Fruit fly (Drosophila melanogaster) whole organism, embryonic: ENCODE results near the gene Spn38F.

Source experiments
- C15 ChIP-seq: fragments of 200-800 bp; sonication (Bioruptor generic); IDR thresholded peaks from 3 replicates; pipeline ENCODE4 v1.3.6; 2022; ENCODE audit warnings: missing biosample characterization, missing genetic modification characterization
- CG10565 ChIP-seq: fragments of 200-800 bp; sonication (Bioruptor generic); optimal IDR thresholded peaks from 3 replicates; lab custom pipeline; 2016; ENCODE audit warnings: missing biosample characterization, mild to moderate bottlenecking, missing genetic modification characterization
- CG12236 ChIP-seq: fragments of 200-800 bp; sonication (Bioruptor generic); optimal IDR thresholded peaks from 2 replicates; lab custom pipeline; 2016; ENCODE audit warnings: missing biosample characterization, missing genetic modification characterization
- CG13894 ChIP-seq: fragments of 200-800 bp; sonication (Bioruptor generic); optimal IDR thresholded peaks from 3 replicates; lab custom pipeline; 2018; ENCODE audit warnings: missing biosample characterization, mild to moderate bottlenecking, missing genetic modification characterization, moderate library complexity
- CG14050 ChIP-seq: fragments of 200-800 bp; sonication (Bioruptor generic); IDR thresholded peaks from 3 replicates; pipeline ENCODE4 v1.3.6; 2022; ENCODE audit warnings: missing biosample characterization, missing genetic modification characterization
- CG14710 ChIP-seq: fragments of 200-800 bp; sonication (Bioruptor generic); optimal IDR thresholded peaks from 3 replicates; lab custom pipeline; 2019; ENCODE audit warnings: missing biosample characterization, mild to moderate bottlenecking, missing genetic modification characterization, moderate library complexity
- CG16863 ChIP-seq: fragments of 200-800 bp; sonication (Bioruptor generic); optimal IDR thresholded peaks from 3 replicates; lab custom pipeline; 2016; ENCODE audit warnings: missing biosample characterization, missing genetic modification characterization
- CG17359 ChIP-seq: fragments of 200-800 bp; sonication (Bioruptor generic); optimal IDR thresholded peaks from 3 replicates; lab custom pipeline; 2018; ENCODE audit warnings: missing biosample characterization, mild to moderate bottlenecking, missing genetic modification characterization, moderate library complexity
- CG17385 ChIP-seq: fragments of 200-800 bp; sonication (Bioruptor generic); optimal IDR thresholded peaks from 3 replicates; lab custom pipeline; 2018; ENCODE audit warnings: missing biosample characterization, mild to moderate bottlenecking, missing genetic modification characterization
- CG18599 ChIP-seq: fragments of 200-800 bp; sonication (Bioruptor generic); optimal IDR thresholded peaks from 3 replicates; lab custom pipeline; 2017; ENCODE audit warnings: missing biosample characterization, missing genetic modification characterization, mild to moderate bottlenecking, moderate library complexity, missing genetic modification reagents
- CG2199 ChIP-seq: fragments of 200-800 bp; sonication (Bioruptor generic); IDR thresholded peaks from 3 replicates; pipeline ENCODE4 v1.3.6; 2022; ENCODE audit warnings: missing biosample characterization, missing genetic modification characterization
- CG31224 ChIP-seq: fragments of 200-800 bp; sonication (Bioruptor generic); IDR thresholded peaks from 2 replicates; pipeline ENCODE4 v1.3.6; 2022; ENCODE audit warnings: missing biosample characterization, missing genetic modification characterization
- CG31388 ChIP-seq: fragments of 200-800 bp; sonication (Bioruptor generic); optimal IDR thresholded peaks from 2 replicates; lab custom pipeline; 2016; ENCODE audit warnings: missing biosample characterization, missing genetic modification characterization
- CG32772 ChIP-seq: fragments of 200-800 bp; sonication (Bioruptor generic); IDR thresholded peaks from 2 replicates; pipeline ENCODE4 v1.3.6; 2022; ENCODE audit warnings: missing biosample characterization, missing genetic modification characterization
- CG3407 ChIP-seq: fragments of 200-800 bp; sonication (Bioruptor generic); optimal IDR thresholded peaks from 2 replicates; lab custom pipeline; 2018; ENCODE audit warnings: missing biosample characterization, mild to moderate bottlenecking, missing genetic modification characterization
- CG42726 ChIP-seq: fragments of 200-800 bp; sonication (Bioruptor generic); IDR thresholded peaks from 2 replicates; pipeline ENCODE4 v1.3.6; 2022; ENCODE audit warnings: missing biosample characterization, missing genetic modification characterization; ENCODE audit not compliant: partially characterized antibody
- CG4854 ChIP-seq: fragments of 200-800 bp; sonication (Bioruptor generic); optimal IDR thresholded peaks from 2 replicates; lab custom pipeline; 2016; ENCODE audit warnings: missing biosample characterization, missing genetic modification characterization, inconsistent platforms
- CG6765 ChIP-seq: fragments of 200-800 bp; sonication (Bioruptor generic); optimal IDR thresholded peaks from 3 replicates; lab custom pipeline; 2017; ENCODE audit warnings: missing biosample characterization, mild to moderate bottlenecking, missing genetic modification characterization
- Deaf1 ChIP-seq: fragments of 200-800 bp; optimal IDR thresholded peaks from 3 replicates; lab custom pipeline; 2019; ENCODE audit warnings: missing biosample characterization, mild to moderate bottlenecking, missing genetic modification characterization, moderate library complexity
- E2f2 ChIP-seq: fragments of 200-800 bp; sonication (Bioruptor generic); IDR thresholded peaks from 2 replicates; pipeline ENCODE4 v1.3.6; 2022; ENCODE audit warnings: missing biosample characterization, missing genetic modification characterization
- Elba2 ChIP-seq: fragments of 200-800 bp; sonication (Bioruptor generic); optimal IDR thresholded peaks from 3 replicates; lab custom pipeline; 2016; ENCODE audit warnings: missing biosample characterization, missing genetic modification characterization
- Ets65A ChIP-seq: fragments of 200-800 bp; sonication (Bioruptor generic); peaks from one replicate; lab custom pipeline; 2016; ENCODE audit warnings: missing biosample characterization, missing genetic modification characterization
- H2.0 ChIP-seq: fragments of 200-800 bp; sonication (Bioruptor generic); IDR thresholded peaks from 2 replicates; pipeline ENCODE4 v1.3.6; 2022; ENCODE audit warnings: missing biosample characterization, missing genetic modification characterization
- HLH4C ChIP-seq: fragments of 200-800 bp; sonication (Bioruptor generic); IDR thresholded peaks from 3 replicates; pipeline ENCODE4 v1.3.6; 2022; ENCODE audit warnings: missing biosample characterization, missing genetic modification characterization; ENCODE audit not compliant: partially characterized antibody
- HLH54F ChIP-seq: fragments of 200-800 bp; sonication (Bioruptor generic); optimal IDR thresholded peaks from 3 replicates; lab custom pipeline; 2016; ENCODE audit warnings: missing biosample characterization, missing genetic modification characterization
- Max ChIP-seq: fragments of 200-800 bp; sonication (Bioruptor generic); optimal IDR thresholded peaks from 2 replicates; lab custom pipeline; 2016; ENCODE audit warnings: missing biosample characterization, mild to moderate bottlenecking, missing genetic modification characterization
- Mrtf ChIP-seq: fragments of 200-800 bp; sonication (Bioruptor generic); IDR thresholded peaks from 3 replicates; pipeline ENCODE4 v1.3.6; 2022; ENCODE audit warnings: missing biosample characterization, missing genetic modification characterization
- Neu2 ChIP-seq: fragments of 200-800 bp; sonication (Bioruptor generic); optimal IDR thresholded peaks from 3 replicates; lab custom pipeline; 2016; ENCODE audit warnings: missing biosample characterization, missing genetic modification characterization, borderline replicate concordance
- Trl ChIP-seq, 3 experiments: fragments of >200 bp in 2 of 3; fragments of 200-800 bp in 1 of 3; sonication (Bioruptor generic) in 1 of 3; optimal IDR thresholded peaks; 2 replicates in 1 of 3; 3 replicates in 2 of 3; lab custom pipeline; 2016 to 2017; ENCODE audit warnings: missing biosample characterization in 1 of 3, missing genetic modification characterization in 1 of 3
- Xrp1 ChIP-seq: fragments of 200-800 bp; sonication (Bioruptor generic); IDR thresholded peaks from 2 replicates; pipeline ENCODE4 v1.3.6; 2022; ENCODE audit warnings: missing biosample characterization, missing genetic modification characterization
- ab ChIP-seq: fragments of 200-800 bp; sonication (Bioruptor generic); optimal IDR thresholded peaks from 2 replicates; lab custom pipeline; 2016; ENCODE audit warnings: missing biosample characterization, missing genetic modification characterization
- abd-A ChIP-seq: fragments of 200-800 bp; sonication (Bioruptor generic); optimal IDR thresholded peaks from 3 replicates; lab custom pipeline; 2019; ENCODE audit warnings: missing biosample characterization, mild to moderate bottlenecking, missing genetic modification characterization, moderate library complexity
- amos ChIP-seq: fragments of 200-800 bp; sonication (Bioruptor generic); IDR thresholded peaks from 2 replicates; pipeline ENCODE4 v1.3.6; 2022; ENCODE audit warnings: missing biosample characterization, missing genetic modification characterization; ENCODE audit not compliant: partially characterized antibody
- ase ChIP-seq: fragments of 200-800 bp; sonication (Bioruptor generic); IDR thresholded peaks from 3 replicates; pipeline ENCODE4 v1.3.6; 2022; ENCODE audit warnings: missing biosample characterization, missing genetic modification characterization
- ato ChIP-seq: fragments of 200-800 bp; sonication (Bioruptor generic); IDR thresholded peaks from 2 replicates; pipeline ENCODE4 v1.3.6; 2022; ENCODE audit warnings: missing biosample characterization, missing genetic modification characterization; ENCODE audit not compliant: partially characterized antibody
- bigmax ChIP-seq: fragments of 200-800 bp; sonication (Bioruptor generic); optimal IDR thresholded peaks from 2 replicates; lab custom pipeline; 2018; ENCODE audit warnings: missing biosample characterization, mild to moderate bottlenecking, missing genetic modification characterization
- cg ChIP-seq: fragments of 200-800 bp; sonication (Bioruptor generic); optimal IDR thresholded peaks from 3 replicates; lab custom pipeline; 2019; ENCODE audit warnings: missing biosample characterization, mild to moderate bottlenecking, missing genetic modification characterization, moderate library complexity
- disco-r ChIP-seq: fragments of 200-800 bp; sonication (Bioruptor generic); optimal IDR thresholded peaks from 2 replicates; lab custom pipeline; 2016; ENCODE audit warnings: missing biosample characterization, missing genetic modification characterization
- dpn ChIP-seq, 2 experiments: fragments of 200-800 bp; sonication (Bioruptor generic); optimal IDR thresholded peaks; 3 replicates each; lab custom pipeline; 2016; ENCODE audit warnings: missing biosample characterization in 2 of 2, missing genetic modification characterization in 2 of 2
- gce ChIP-seq: fragments of 200-800 bp; sonication (Bioruptor generic); IDR thresholded peaks from 3 replicates; pipeline ENCODE4 v1.3.6; 2022; ENCODE audit warnings: missing biosample characterization, missing genetic modification characterization
- kni ChIP-seq: fragments of 200-800 bp; sonication (Bioruptor generic); optimal IDR thresholded peaks from 3 replicates; lab custom pipeline; 2017; ENCODE audit warnings: mild to moderate bottlenecking, missing biosample characterization, missing genetic modification reagents, missing genetic modification characterization
- mirr ChIP-seq: fragments of 200-800 bp; sonication (Bioruptor generic); optimal IDR thresholded peaks from 3 replicates; lab custom pipeline; 2018; ENCODE audit warnings: missing biosample characterization, mild to moderate bottlenecking, missing genetic modification characterization
- otp ChIP-seq: fragments of 200-800 bp; sonication (Bioruptor generic); IDR thresholded peaks from 3 replicates; pipeline ENCODE4, ENCODE4 v1.3.6; 2022; ENCODE audit warnings: missing biosample characterization, missing genetic modification characterization
- pros ChIP-seq: fragments of 200-800 bp; sonication (Bioruptor generic); optimal IDR thresholded peaks from 3 replicates; lab custom pipeline; 2019; ENCODE audit warnings: missing biosample characterization, mild to moderate bottlenecking, missing genetic modification characterization, moderate library complexity
- sens-2 ChIP-seq: fragments of 200-800 bp; sonication (Bioruptor generic); IDR thresholded peaks from 2 replicates; pipeline ENCODE4 v1.3.6; 2022; ENCODE audit warnings: missing biosample characterization, missing genetic modification characterization
- seq ChIP-seq: fragments of 200-800 bp; sonication (Bioruptor generic); IDR thresholded peaks from 2 replicates; pipeline ENCODE4 v1.3.6; 2022; ENCODE audit warnings: missing biosample characterization, missing genetic modification characterization
- slbo ChIP-seq: fragments of 200-800 bp; sonication (Bioruptor generic); IDR thresholded peaks from 2 replicates; pipeline ENCODE4 v1.3.6; 2022; ENCODE audit warnings: missing biosample characterization, missing genetic modification characterization
- tap ChIP-seq: fragments of 200-800 bp; optimal IDR thresholded peaks from 3 replicates; lab custom pipeline; 2019; ENCODE audit warnings: missing biosample characterization, mild to moderate bottlenecking, missing genetic modification characterization, moderate library complexity
- toy ChIP-seq: fragments of 200-800 bp; sonication (Bioruptor generic); IDR thresholded peaks from 2 replicates; pipeline ENCODE4 v1.3.6; 2022; ENCODE audit warnings: missing biosample characterization, missing genetic modification characterization
- ttk ChIP-seq: fragments of 200-800 bp; sonication (Bioruptor generic); IDR thresholded peaks from 2 replicates; pipeline ENCODE4 v2.1.2; 2022; ENCODE audit warnings: missing biosample characterization, missing genetic modification characterization

Gene Spn38F

dm6 chr2L:20803733-20804164, 34.0 kb downstream of the Spn38F start:
- TF ChIP-seq HLH4C (GFP tag; lab: Robert Waterston, UW) = 0 out of 3 replicates have a peak, but pooled peaks have one; percentile 29
- TF ChIP-seq cg (GFP tag; lab: Kevin White, UChicago) = peak; percentile 38
- peak; percentile 31; the same call in 1 of the 2 replicates for TF ChIP-seq seq (GFP tag; lab: Robert Waterston, UW)
- TF ChIP-seq CG13894 (tag; lab: Kevin White, UChicago) = peak; percentile 48
- TF ChIP-seq Trl (optimal IDR thresholded peaks at IDR 0.05; lab: Kevin White, UChicago) = peak; percentile 45 to 52
- TF ChIP-seq Trl (GFP tag; optimal IDR thresholded peaks at IDR 0.05; lab: Kevin White, UChicago) = no peak
- TF ChIP-seq ato (GFP tag; lab: Robert Waterston, UW) = no peak
- TF ChIP-seq gce (GFP tag; lab: Robert Waterston, UW) = no peak
- no peak for TF ChIP-seq dpn (GFP tag; optimal IDR thresholded peaks at IDR 0.05; lab: Kevin White, UChicago)
- peak; percentile 25 for TF ChIP-seq CG18599
- no peak for TF ChIP-seq CG31388
- TF ChIP-seq CG4854 (GFP tag; lab: Kevin White, UChicago) = no peak
- TF ChIP-seq CG17385 (GFP tag; lab: Kevin White, UChicago) = no peak
- TF ChIP-seq CG14050 (GFP tag; lab: Robert Waterston, UW) = no peak
- no peak for TF ChIP-seq mirr (GFP tag; lab: Kevin White, UChicago)
- no peak for TF ChIP-seq bigmax (GFP tag; lab: Kevin White, UChicago)
- no peak for TF ChIP-seq CG16863
- TF ChIP-seq pros = peak; percentile 83
- TF ChIP-seq disco-r (GFP tag; lab: Kevin White, UChicago) = no peak
- peak; percentile 27; the same call in 1 of the 2 replicates for TF ChIP-seq CG31224 (GFP tag; lab: Robert Waterston, UW)
- no peak for TF ChIP-seq ab (GFP tag; lab: Kevin White, UChicago)
- 0 out of 2 replicates have a peak, but pooled peaks have one; percentile 8 for TF ChIP-seq CG32772 (GFP tag; lab: Robert Waterston, UW)
- no peak for TF ChIP-seq CG17359 (tag; lab: Kevin White, UChicago)
- TF ChIP-seq E2f2 (GFP tag; lab: Robert Waterston, UW) = no peak
- TF ChIP-seq kni (GFP tag; lab: Kevin White, UChicago) = peak; percentile 12
- TF ChIP-seq H2.0 = no peak
- TF ChIP-seq ase (GFP tag; lab: Robert Waterston, UW) = no peak
- peak; percentile 78; the same call in 2 of the 3 replicates for TF ChIP-seq CG2199 (GFP tag; lab: Robert Waterston, UW)
- no peak for TF ChIP-seq CG3407 (GFP tag; lab: Kevin White, UChicago)
- no peak for TF ChIP-seq C15
- 0 out of 2 replicates have a peak, but pooled peaks have one; percentile 44 for TF ChIP-seq CG42726 (GFP tag; lab: Robert Waterston, UW)
- TF ChIP-seq sens-2 (GFP tag; lab: Robert Waterston, UW) = no peak
- TF ChIP-seq Deaf1 (tag; lab: Kevin White, UChicago) = peak; percentile 31
- no peak for TF ChIP-seq HLH54F (GFP tag; lab: Kevin White, UChicago)
- no peak for TF ChIP-seq otp (GFP tag; lab: Robert Waterston, UW)
- TF ChIP-seq CG6765 (GFP tag; lab: Kevin White, UChicago) = no peak
- TF ChIP-seq CG14710 (tag; lab: Kevin White, UChicago) = no peak
- no peak for TF ChIP-seq Elba2 (GFP tag; lab: Kevin White, UChicago)
- TF ChIP-seq tap = no peak
- TF ChIP-seq Ets65A = no peak
- TF ChIP-seq abd-A = peak; percentile 80
- TF ChIP-seq slbo (GFP tag; lab: Robert Waterston, UW) = no peak
- 0 out of 2 replicates have a peak, but pooled peaks have one; percentile 47 for TF ChIP-seq toy (GFP tag; lab: Robert Waterston, UW)
- no peak for TF ChIP-seq Max (GFP tag; lab: Kevin White, UChicago)
- TF ChIP-seq Neu2 (GFP tag; lab: Kevin White, UChicago) = no peak
- TF ChIP-seq CG12236 = no peak
- TF ChIP-seq Xrp1 (GFP tag; lab: Robert Waterston, UW) = no peak
- TF ChIP-seq ttk = peak; percentile 58; the same call in 1 of the 2 replicates
- 0 out of 2 replicates have a peak, but pooled peaks have one; percentile 27 for TF ChIP-seq amos (GFP tag; lab: Robert Waterston, UW)
- TF ChIP-seq Mrtf (GFP tag; lab: Robert Waterston, UW) = no peak
- TF ChIP-seq CG10565 (GFP tag; lab: Kevin White, UChicago) = no peak
